Worm (Caenorhabditis elegans) whole organism, young adult: ENCODE results near the gene idpa-2.

Source experiments
- B0035.1 ChIP-seq: sonication (generic microtip); optimal IDR thresholded peaks from 2 replicates; lab custom pipeline; 2016; ENCODE audit warnings: missing genetic modification characterization, mild to moderate bottlenecking, missing compliant biosample characterization, missing genotype, missing genetic modification reagents
- C06A6.2 ChIP-seq: fragments of 200-800 bp; sonication (Bioruptor generic); conservative IDR thresholded peaks from 2 replicates; pipeline ENCODE4 v1.3.6; 2022; ENCODE audit warnings: missing genetic modification characterization, missing compliant biosample characterization
- F22D6.2 ChIP-seq: sonication (generic microtip); optimal IDR thresholded peaks from 2 replicates; lab custom pipeline; 2016; ENCODE audit warnings: mild to moderate bottlenecking, missing genetic modification characterization, missing compliant biosample characterization
- F52B5.7 ChIP-seq: sonication (generic microtip); optimal IDR thresholded peaks from 2 replicates; lab custom pipeline; 2016; ENCODE audit warnings: mild to moderate bottlenecking, missing genetic modification characterization, missing compliant biosample characterization
- K11D2.4 ChIP-seq: fragments of 200-800 bp; sonication (Bioruptor generic); IDR thresholded peaks from 2 replicates; pipeline ENCODE4 v1.3.6; 2022; ENCODE audit warnings: missing genetic modification reagents, missing genetic modification characterization, missing compliant biosample characterization
- T07F8.4 ChIP-seq: sonication (generic microtip); optimal IDR thresholded peaks from 2 replicates; lab custom pipeline; 2016; ENCODE audit warnings: mild to moderate bottlenecking, missing genetic modification characterization, moderate library complexity, missing compliant biosample characterization
- Y53G8AR.9 ChIP-seq: fragments of 200-800 bp; sonication (Bioruptor generic); conservative IDR thresholded peaks from 2 replicates; pipeline ENCODE4 v1.3.6; 2022; ENCODE audit warnings: missing genetic modification reagents, missing genetic modification characterization, missing compliant biosample characterization
- Y56A3A.18 ChIP-seq: fragments of 200-800 bp; sonication (Bioruptor generic); IDR thresholded peaks from 2 replicates; pipeline ENCODE4 v1.3.6; 2022; ENCODE audit warnings: missing genetic modification reagents, missing genetic modification characterization, missing compliant biosample characterization
- Y95B8A.8 ChIP-seq: fragments of 200-800 bp; sonication (Bioruptor generic); IDR thresholded peaks from 2 replicates; pipeline ENCODE4 v1.3.6; 2022; ENCODE audit warnings: missing genetic modification reagents, missing genetic modification characterization, missing compliant biosample characterization
- aptf-3 ChIP-seq: fragments of 200-800 bp; sonication (Bioruptor generic); IDR thresholded peaks from 2 replicates; pipeline ENCODE4 v1.3.6; 2022; ENCODE audit warnings: missing genetic modification characterization, missing compliant biosample characterization
- bed-2 ChIP-seq: fragments of 200-800 bp; sonication (Bioruptor generic); IDR thresholded peaks from 2 replicates; pipeline ENCODE4 v1.3.6; 2022; ENCODE audit warnings: missing genetic modification reagents, missing genetic modification characterization, missing compliant biosample characterization
- cebp-2 ChIP-seq: fragments of 200-800 bp; sonication (Bioruptor generic); IDR thresholded peaks from 2 replicates; pipeline ENCODE4 v1.3.6; 2022; ENCODE audit warnings: missing genetic modification characterization, missing compliant biosample characterization
- ceh-100 ChIP-seq: fragments of 200-800 bp; sonication (Bioruptor generic); IDR thresholded peaks from 2 replicates; pipeline ENCODE4 v1.3.6; 2022; ENCODE audit warnings: missing genetic modification reagents, missing genetic modification characterization, missing compliant biosample characterization
- ceh-40 ChIP-seq: fragments of 200-800 bp; sonication (Bioruptor generic); IDR thresholded peaks from 2 replicates; pipeline ENCODE4 v1.3.6; 2022; ENCODE audit warnings: missing genetic modification characterization, missing compliant biosample characterization
- chd-7 ChIP-seq: sonication (generic microtip); optimal IDR thresholded peaks from 2 replicates; lab custom pipeline; 2016; ENCODE audit warnings: mild to moderate bottlenecking, missing genetic modification characterization, moderate library complexity, missing compliant biosample characterization
- die-1 ChIP-seq: sonication (generic microtip); optimal IDR thresholded peaks from 2 replicates; lab custom pipeline; 2016; ENCODE audit warnings: missing genotype, mild to moderate bottlenecking, missing genetic modification characterization, missing compliant biosample characterization
- efl-1 ChIP-seq: fragments of 150-350 bp; optimal IDR thresholded peaks from 2 replicates; lab custom pipeline; 2014; ENCODE audit warnings: missing biosample characterization, missing genetic modification reagents, missing genetic modification characterization
- hlh-12 ChIP-seq: sonication (generic microtip); optimal IDR thresholded peaks from 2 replicates; lab custom pipeline; 2016; ENCODE audit warnings: missing genetic modification characterization, missing compliant biosample characterization
- hmg-20 ChIP-seq: fragments of 200-800 bp; sonication (Bioruptor generic); IDR thresholded peaks from 2 replicates; pipeline ENCODE4 v1.3.6; 2022; ENCODE audit warnings: missing genetic modification reagents, missing genetic modification characterization, missing compliant biosample characterization
- lin-26 ChIP-seq: fragments of 200-800 bp; sonication (Bioruptor generic); IDR thresholded peaks from 2 replicates; pipeline ENCODE4 v1.3.6; 2022; ENCODE audit warnings: missing genetic modification reagents, missing genetic modification characterization, missing compliant biosample characterization
- lin-35 ChIP-seq, 3 experiments: fragments of 150-350 bp in 2 of 3; sonication (generic microtip) in 1 of 3; optimal IDR thresholded peaks; 2 replicates each; lab custom pipeline; 2014 to 2018; ENCODE audit warnings: missing biosample characterization in 3 of 3, missing genetic modification characterization in 3 of 3, missing genetic modification reagents in 3 of 3
- lin-40 ChIP-seq: sonication (generic microtip); optimal IDR thresholded peaks from 2 replicates; lab custom pipeline; 2016; ENCODE audit warnings: missing genetic modification characterization, mild to moderate bottlenecking, missing compliant biosample characterization, missing genotype, missing genetic modification reagents
- lin-54 ChIP-seq: fragments of 200-800 bp; sonication (Bioruptor generic); optimal IDR thresholded peaks from 2 replicates; lab custom pipeline; 2018; ENCODE audit warnings: mild to moderate bottlenecking, missing genetic modification characterization, missing compliant biosample characterization
- lir-1 ChIP-seq: fragments of 200-800 bp; sonication (Bioruptor generic); conservative IDR thresholded peaks from 2 replicates; pipeline ENCODE4 v1.3.6; 2022; ENCODE audit warnings: missing genetic modification reagents, missing genetic modification characterization, missing compliant biosample characterization
- lsy-27 ChIP-seq: sonication (generic microtip); optimal IDR thresholded peaks from 2 replicates; lab custom pipeline; 2017; ENCODE audit warnings: missing genetic modification characterization, mild to moderate bottlenecking, missing compliant biosample characterization, antibody characterized with exemption, missing genotype, borderline replicate concordance; ENCODE audit not compliant: insufficient read depth
- madf-6 ChIP-seq: fragments of 200-800 bp; sonication (Bioruptor generic); IDR thresholded peaks from 2 replicates; pipeline ENCODE4 v1.3.6; 2022; ENCODE audit warnings: missing genetic modification reagents, missing genetic modification characterization, missing compliant biosample characterization
- mcd-1 ChIP-seq: fragments of 200-800 bp; sonication (Bioruptor generic); IDR thresholded peaks from 2 replicates; pipeline ENCODE4 v1.3.6; 2022; ENCODE audit warnings: missing genetic modification reagents, missing genetic modification characterization, missing compliant biosample characterization
- mes-4 ChIP-seq: sonication (generic microtip); optimal IDR thresholded peaks from 2 replicates; lab custom pipeline; 2016; ENCODE audit warnings: missing genotype, missing genetic modification characterization, missing compliant biosample characterization
- nfyb-1 ChIP-seq: fragments of 200-800 bp; sonication (Bioruptor generic); IDR thresholded peaks from 2 replicates; pipeline ENCODE4 v1.3.6; 2022; ENCODE audit warnings: missing genetic modification reagents, missing genetic modification characterization, missing compliant biosample characterization
- nhr-27 ChIP-seq: fragments of 200-800 bp; sonication (Bioruptor generic); optimal IDR thresholded peaks from 2 replicates; lab custom pipeline; 2018; ENCODE audit warnings: mild to moderate bottlenecking, missing genetic modification characterization, moderate library complexity, missing compliant biosample characterization
- pha-4 ChIP-seq: fragments of 150-350 bp; sonication (generic microtip); optimal IDR thresholded peaks from 2 replicates; lab custom pipeline; 2014; ENCODE audit warnings: missing biosample characterization, missing genetic modification reagents, missing genetic modification characterization
- sea-2 ChIP-seq: fragments of 200-800 bp; sonication (Bioruptor generic); IDR thresholded peaks from 2 replicates; pipeline ENCODE4 v1.3.6; 2022; ENCODE audit warnings: missing genetic modification characterization, missing compliant biosample characterization
- snpc-1.3 ChIP-seq: sonication (generic microtip); optimal IDR thresholded peaks from 2 replicates; lab custom pipeline; 2017; ENCODE audit warnings: missing genetic modification characterization, mild to moderate bottlenecking, missing compliant biosample characterization, antibody characterized with exemption, moderate library complexity, missing genotype, missing genetic modification reagents; ENCODE audit not compliant: insufficient read depth
- snpc-4 ChIP-seq, 5 experiments: fragments of 150-350 bp in 1 of 5; sonication (generic microtip) in 4 of 5; optimal IDR thresholded peaks; 2 replicates each; lab custom pipeline; 2014 to 2018; ENCODE audit warnings: missing genetic modification characterization in 5 of 5, missing biosample characterization in 3 of 5, antibody characterized with exemption in 2 of 5, mild to moderate bottlenecking in 2 of 5, missing compliant biosample characterization in 2 of 5, missing genotype in 2 of 5, moderate library complexity in 2 of 5, missing genetic modification reagents in 1 of 5
- tbp1 ChIP-seq: fragments of 200-800 bp; sonication (Bioruptor generic); optimal IDR thresholded peaks from 2 replicates; lab custom pipeline; 2018; ENCODE audit warnings: mild to moderate bottlenecking, missing genetic modification characterization, missing compliant biosample characterization
- unc-62 ChIP-seq: fragments of 150-350 bp; optimal IDR thresholded peaks from 2 replicates; lab custom pipeline; 2014; ENCODE audit warnings: missing biosample characterization, missing genetic modification reagents, missing genetic modification characterization
- ztf-25 ChIP-seq: fragments of 200-800 bp; sonication (Bioruptor generic); IDR thresholded peaks from 2 replicates; pipeline ENCODE4 v1.3.6; 2022; ENCODE audit warnings: missing genetic modification reagents, missing genetic modification characterization, missing compliant biosample characterization

Gene idpa-2

ce11 chrII:8747246-8747938 lies 45.1 kb downstream of the idpa-2 start (continued):
- TF ChIP-seq lsy-27 (no peak), lin-40 (tag; lab: Kevin White, UChicago) (peak; percentile 68), madf-6 (GFP tag; lab: Robert Waterston, UW) (peak; percentile 32; the same call in 1 of the 2 replicates), Y95B8A.8 (GFP tag; lab: Robert Waterston, UW) (peak; percentile 82; the same call in 1 of the 2 replicates), bed-2 (GFP tag; lab: Robert Waterston, UW) (no peak), K11D2.4 (GFP tag; lab: Robert Waterston, UW) (peak; percentile 78), die-1 (tag; lab: Kevin White, UChicago) (peak; percentile 40), sea-2 (GFP tag; lab: Robert Waterston, UW) (no peak), ztf-25 (GFP tag; lab: Robert Waterston, UW) (peak; percentile 50; the same call in 1 of the 2 replicates), mcd-1 (peak; percentile 35; the same call in 1 of the 2 replicates), ceh-100 (GFP tag; lab: Robert Waterston, UW) (peak; percentile 20; the same call in 1 of the 2 replicates), lin-26 (GFP tag; lab: Robert Waterston, UW) (peak; percentile 88), F22D6.2 (peak; percentile 34), lin-35 (GFP tag; optimal IDR thresholded peaks at IDR 0.05; lab: Kevin White, UChicago) (peak in 1 of 3 experiments; percentile 55), lin-54 (GFP tag; lab: Kevin White, UChicago) (peak; percentile 46), hmg-20 (GFP tag; lab: Robert Waterston, UW) (peak; percentile 36; the same call in 1 of the 2 replicates), mes-4 (tag; lab: Kevin White, UChicago) (no peak), snpc-1.3 (tag; lab: Kevin White, UChicago) (peak; percentile 55), unc-62 (GFP tag; lab: Kevin White, UChicago) (no peak), hlh-12 (tag; lab: Kevin White, UChicago) (no peak), tbp1 (GFP tag; lab: Kevin White, UChicago) (peak; percentile 54), F52B5.7 (peak; percentile 85), chd-7 (tag; lab: Kevin White, UChicago) (peak; percentile 86), nhr-27 (peak; percentile 54), T07F8.4 (peak; percentile 6), ceh-40 (peak; percentile 55; the same call in 1 of the 2 replicates), B0035.1 (tag; lab: Kevin White, UChicago) (peak; percentile 62), C06A6.2 (GFP tag; lab: Robert Waterston, UW) (peak; percentile 50), nfyb-1 (GFP tag; lab: Robert Waterston, UW) (peak; percentile 78), snpc-4 (GFP tag; optimal IDR thresholded peaks at IDR 0.05; lab: Kevin White, UChicago) (no peak), snpc-4 (tag; optimal IDR thresholded peaks at IDR 0.05; lab: Kevin White, UChicago) (peak in 1 of 4 experiments; percentile 25), lir-1 (GFP tag; lab: Robert Waterston, UW) (peak; percentile 5; the same call in 1 of the 2 replicates), aptf-3 (GFP tag; lab: Robert Waterston, UW) (peak; percentile 63), Y53G8AR.9 (GFP tag; lab: Robert Waterston, UW) (peak; percentile 93), Y56A3A.18 (GFP tag; lab: Robert Waterston, UW) (peak; percentile 86; the same call in 1 of the 2 replicates), efl-1 (GFP tag; lab: Kevin White, UChicago) (peak; percentile 8), pha-4 (tag; lab: Kevin White, UChicago) (no peak), cebp-2 (0 out of 2 replicates have a peak, but pooled peaks have one; percentile 23)
- TF ChIP-seq, all 124 proteins: peak for 65
